Worm (Caenorhabditis elegans) whole organism, L2 larva: ENCODE data around the gene F02H6.6.

Experiments used
- C34F6.9 ChIP-seq: fragments of 150-350 bp; optimal IDR thresholded peaks from 2 replicates; lab custom pipeline; 2014; ENCODE audit warnings: missing biosample characterization, missing genetic modification characterization
- F13H6.1 ChIP-seq: sonication (generic microtip); optimal IDR thresholded peaks from 2 replicates; lab custom pipeline; 2016; ENCODE audit warnings: missing genetic modification characterization, missing compliant biosample characterization
- R02D3.7 ChIP-seq: fragments of 150-350 bp; optimal IDR thresholded peaks from 2 replicates; lab custom pipeline; 2014; ENCODE audit warnings: missing biosample characterization, missing genetic modification characterization
- Y55F3AM.14 ChIP-seq: fragments of 200-800 bp; sonication (Bioruptor generic); optimal IDR thresholded peaks from 2 replicates; lab custom pipeline; 2018; ENCODE audit warnings: mild to moderate bottlenecking, missing genetic modification characterization, missing compliant biosample characterization
- ZK546.5 ChIP-seq: sonication (generic microtip); optimal IDR thresholded peaks from 2 replicates; lab custom pipeline; 2017; ENCODE audit warnings: missing biosample characterization, missing genetic modification characterization
- alr-1 ChIP-seq: fragments of 150-350 bp; optimal IDR thresholded peaks from 2 replicates; lab custom pipeline; 2014; ENCODE audit warnings: missing biosample characterization, missing genetic modification characterization
- aly-2 ChIP-seq: fragments of 150-350 bp; optimal IDR thresholded peaks from 2 replicates; lab custom pipeline; 2014; ENCODE audit warnings: missing biosample characterization, missing genetic modification characterization
- ama-1 ChIP-seq: fragments of 150-350 bp; optimal IDR thresholded peaks from 2 replicates; lab custom pipeline; 2018; ENCODE audit warnings: inconsistent platforms
- blmp-1 ChIP-seq: sonication (generic microtip); optimal IDR thresholded peaks from 2 replicates; lab custom pipeline; 2017; ENCODE audit warnings: missing genetic modification characterization, mild to moderate bottlenecking, missing compliant biosample characterization, antibody characterized with exemption, moderate library complexity; ENCODE audit not compliant: insufficient read depth
- ceh-16 ChIP-seq: fragments of 150-350 bp; optimal IDR thresholded peaks from 2 replicates; lab custom pipeline; 2014; ENCODE audit warnings: missing biosample characterization, missing genetic modification characterization
- ceh-82 ChIP-seq: fragments of 150-350 bp; optimal IDR thresholded peaks from 2 replicates; lab custom pipeline; 2014; ENCODE audit warnings: missing biosample characterization, missing genetic modification characterization
- crh-2 ChIP-seq: sonication (generic microtip); optimal IDR thresholded peaks from 2 replicates; lab custom pipeline; 2017; ENCODE audit warnings: missing biosample characterization, missing genetic modification characterization
- egl-27 ChIP-seq: sonication (generic microtip); optimal IDR thresholded peaks from 3 replicates; lab custom pipeline; 2017; ENCODE audit warnings: missing biosample characterization, missing genetic modification reagents, missing genetic modification characterization
- fos-1 ChIP-seq: fragments of 150-350 bp; optimal IDR thresholded peaks from 2 replicates; lab custom pipeline; 2014; ENCODE audit warnings: missing biosample characterization, missing genetic modification characterization
- lin-11 ChIP-seq: fragments of 150-350 bp; sonication (generic microtip); optimal IDR thresholded peaks from 2 replicates; lab custom pipeline; 2014; ENCODE audit warnings: missing biosample characterization, missing genetic modification characterization, inconsistent platforms, mixed read lengths
- lin-39 ChIP-seq: fragments of 150-350 bp; optimal IDR thresholded peaks from 2 replicates; lab custom pipeline; 2014; ENCODE audit warnings: missing biosample characterization, missing genetic modification reagents, missing genetic modification characterization
- mab-5 ChIP-seq: fragments of 150-350 bp; optimal IDR thresholded peaks from 2 replicates; lab custom pipeline; 2014; ENCODE audit warnings: missing biosample characterization, missing genetic modification characterization
- mbf-1 ChIP-seq: sonication (generic microtip); optimal IDR thresholded peaks from 2 replicates; lab custom pipeline; 2017; ENCODE audit warnings: missing biosample characterization, missing genetic modification characterization
- mdl-1 ChIP-seq, 2 experiments: fragments of 150-350 bp in 1 of 2; sonication (generic microtip) in 1 of 2; optimal IDR thresholded peaks; 2 replicates each; lab custom pipeline; 2017; ENCODE audit warnings: missing biosample characterization in 2 of 2, missing genetic modification characterization in 2 of 2
- nhr-10 ChIP-seq: sonication (generic microtip); optimal IDR thresholded peaks from 2 replicates; lab custom pipeline; 2017; ENCODE audit warnings: missing biosample characterization, missing genetic modification characterization
- nhr-11 ChIP-seq: fragments of 150-350 bp; optimal IDR thresholded peaks from 2 replicates; lab custom pipeline; 2014; ENCODE audit warnings: missing biosample characterization, missing genetic modification characterization
- nhr-12 ChIP-seq: fragments of 150-350 bp; optimal IDR thresholded peaks from 2 replicates; lab custom pipeline; 2014; ENCODE audit warnings: missing biosample characterization, missing genetic modification characterization
- nhr-25 ChIP-seq: fragments of 150-350 bp; sonication (generic microtip); optimal IDR thresholded peaks from 3 replicates; lab custom pipeline; 2014; ENCODE audit warnings: missing biosample characterization, missing genetic modification characterization
- nhr-77 ChIP-seq: fragments of 150-350 bp; optimal IDR thresholded peaks from 2 replicates; lab custom pipeline; 2014; ENCODE audit warnings: missing biosample characterization, missing genetic modification characterization
- skn-1 ChIP-seq: sonication (generic microtip); optimal IDR thresholded peaks from 2 replicates; lab custom pipeline; 2017; ENCODE audit warnings: missing biosample characterization, missing genetic modification characterization
- sma-3 ChIP-seq: sonication (generic microtip); optimal IDR thresholded peaks from 2 replicates; lab custom pipeline; 2016; ENCODE audit warnings: missing genetic modification reagents, missing genetic modification characterization, missing compliant biosample characterization
- sma-9 ChIP-seq, 2 experiments: fragments of 150-350 bp in 1 of 2; sonication (generic microtip) in 1 of 2; optimal IDR thresholded peaks; 2 replicates each; lab custom pipeline; 2014 to 2016; ENCODE audit warnings: missing genetic modification characterization in 2 of 2, mild to moderate bottlenecking in 1 of 2, missing biosample characterization in 1 of 2, missing compliant biosample characterization in 1 of 2, missing genetic modification reagents in 1 of 2, moderate library complexity in 1 of 2
- snpc-4 ChIP-seq: fragments of 150-350 bp; optimal IDR thresholded peaks from 2 replicates; lab custom pipeline; 2014; ENCODE audit warnings: missing biosample characterization, missing genetic modification characterization
- unc-39 ChIP-seq: fragments of 150-350 bp; optimal IDR thresholded peaks from 2 replicates; lab custom pipeline; 2014; ENCODE audit warnings: missing biosample characterization, missing genetic modification characterization
- unc-55 ChIP-seq: fragments of 150-350 bp; sonication (generic microtip); optimal IDR thresholded peaks from 3 replicates; lab custom pipeline; 2014; ENCODE audit warnings: missing biosample characterization, missing genetic modification reagents, missing genetic modification characterization
- zag-1 ChIP-seq: fragments of 150-350 bp; optimal IDR thresholded peaks from 2 replicates; lab custom pipeline; 2014; ENCODE audit warnings: missing biosample characterization, missing genetic modification characterization
- ztf-1 ChIP-seq: fragments of 200-800 bp; sonication (Bioruptor generic); conservative IDR thresholded peaks from 2 replicates; pipeline ENCODE4 v1.3.6; 2022; ENCODE audit warnings: missing genetic modification characterization, missing compliant biosample characterization
- ztf-11 ChIP-seq: sonication (generic microtip); optimal IDR thresholded peaks from 2 replicates; lab custom pipeline; 2017; ENCODE audit warnings: missing biosample characterization, missing genetic modification characterization
- ztf-4 ChIP-seq: fragments of 150-350 bp; optimal IDR thresholded peaks from 2 replicates; lab custom pipeline; 2014; ENCODE audit warnings: missing biosample characterization, missing genetic modification characterization

Gene F02H6.6

ce11 chrIV:14259197-14259596 lies 28.5 kb upstream of the F02H6.6 start:
- TF ChIP-seq ceh-82 (tag; lab: Kevin White, UChicago) (no peak), alr-1 (tag; lab: Kevin White, UChicago) (no peak), mdl-1 (tag; optimal IDR thresholded peaks at IDR 0.05; lab: Kevin White, UChicago) (no peak), lin-11 (tag; lab: Kevin White, UChicago) (no peak), nhr-11 (tag; lab: Kevin White, UChicago) (no peak), ztf-4 (tag; lab: Kevin White, UChicago) (no peak)
- TF ChIP-seq, all 48 proteins: peak for 0

- no peak for TF ChIP-seq ZK546.5 (tag; lab: Kevin White, UChicago)
- TF ChIP-seq ceh-82 (tag; lab: Kevin White, UChicago) = no peak
- no peak for TF ChIP-seq unc-39 (tag; lab: Kevin White, UChicago)
- TF ChIP-seq lin-11 (tag; lab: Kevin White, UChicago) = no peak
- TF ChIP-seq crh-2 (tag; lab: Kevin White, UChicago) = no peak
- TF ChIP-seq ztf-11 (tag; lab: Kevin White, UChicago) = no peak
- no peak for TF ChIP-seq skn-1 (tag; lab: Kevin White, UChicago)
- no peak for TF ChIP-seq nhr-10 (tag; lab: Kevin White, UChicago)
- TF ChIP-seq zag-1 (tag; lab: Kevin White, UChicago) = no peak
- no peak for TF ChIP-seq ama-1
- no peak for TF ChIP-seq alr-1 (tag; lab: Kevin White, UChicago)
- TF ChIP-seq, all 48 proteins: peak for 0
Measured at ce11 chrIV:14257528-14257927, 26.8 kb upstream of the F02H6.6 start.

- no peak for TF ChIP-seq zag-1 (tag; lab: Kevin White, UChicago)
- TF ChIP-seq crh-2 (tag; lab: Kevin White, UChicago) = no peak
- TF ChIP-seq egl-27 (tag; lab: Kevin White, UChicago) = no peak
- no peak for TF ChIP-seq nhr-12
- no peak for TF ChIP-seq C34F6.9 (tag; lab: Kevin White, UChicago)
- TF ChIP-seq ztf-4 (tag; lab: Kevin White, UChicago) = no peak
- no peak for TF ChIP-seq ZK546.5 (tag; lab: Kevin White, UChicago)
- no peak for TF ChIP-seq ztf-1 (GFP tag; lab: Robert Waterston, UW)
- no peak for TF ChIP-seq skn-1 (tag; lab: Kevin White, UChicago)
- TF ChIP-seq F13H6.1 = no peak
- no peak for TF ChIP-seq mdl-1 (tag; optimal IDR thresholded peaks at IDR 0.05; lab: Kevin White, UChicago)
- no peak for TF ChIP-seq nhr-77 (tag; lab: Kevin White, UChicago)
Measured at ce11 chrIV:14255605-14256004, 24.9 kb upstream of the F02H6.6 start.

ce11 chrIV:14250113-14250512 lies 19.4 kb upstream of the F02H6.6 start, which contains the start of gene srab-24:
srab-24 (minus strand) TSS chrIV:14250213.
- no peak for TF ChIP-seq unc-55 (GFP tag; lab: Kevin White, UChicago)
- TF ChIP-seq ztf-11 (tag; lab: Kevin White, UChicago) = no peak
- no peak for TF ChIP-seq ceh-82 (tag; lab: Kevin White, UChicago)
- no peak for TF ChIP-seq blmp-1
- no peak for TF ChIP-seq lin-39 (tag; lab: Kevin White, UChicago)
- TF ChIP-seq R02D3.7 (tag; lab: Kevin White, UChicago) = no peak
- no peak for TF ChIP-seq egl-27 (tag; lab: Kevin White, UChicago)
- TF ChIP-seq nhr-25 (tag; lab: Kevin White, UChicago) = no peak
- no peak for TF ChIP-seq fos-1 (tag; lab: Kevin White, UChicago)
- no peak for TF ChIP-seq sma-3
- no peak for TF ChIP-seq snpc-4 (tag; lab: Kevin White, UChicago)
- TF ChIP-seq C34F6.9 (tag; lab: Kevin White, UChicago) = no peak
- TF ChIP-seq sma-9 (GFP tag; optimal IDR thresholded peaks at IDR 0.05; lab: Kevin White, UChicago) = no peak
- TF ChIP-seq sma-9 (tag; optimal IDR thresholded peaks at IDR 0.05; lab: Kevin White, UChicago) = no peak
- no peak for TF ChIP-seq Y55F3AM.14 (GFP tag; lab: Kevin White, UChicago)
- TF ChIP-seq nhr-11 (tag; lab: Kevin White, UChicago) = no peak

ce11 chrIV:14249447-14249846 lies 18.7 kb upstream of the F02H6.6 start:
- TF ChIP-seq mab-5 (tag; lab: Kevin White, UChicago) = no peak

ce11 chrIV:14244357-14244756 lies 13.7 kb upstream of the F02H6.6 start, which contains the start of gene Y64G10A.2:
Y64G10A.2 (minus strand) TSS chrIV:14244457.
- TF ChIP-seq ztf-1 (GFP tag; lab: Robert Waterston, UW) (no peak), mdl-1 (tag; optimal IDR thresholded peaks at IDR 0.05; lab: Kevin White, UChicago) (no peak), egl-27 (tag; lab: Kevin White, UChicago) (no peak), ZK546.5 (tag; lab: Kevin White, UChicago) (no peak), crh-2 (tag; lab: Kevin White, UChicago) (no peak), unc-55 (GFP tag; lab: Kevin White, UChicago) (no peak), mbf-1 (tag; lab: Kevin White, UChicago) (no peak), aly-2 (tag; lab: Kevin White, UChicago) (no peak), ceh-16 (tag; lab: Kevin White, UChicago) (no peak)
